Worm (Caenorhabditis elegans) whole organism, mixed stage, embryonic: ENCODE data around the gene F23B2.7.
"Not testable (repeated sequence)": the region's sequence is repeated elsewhere in the genome, so short reads cannot be mapped to it uniquely, and the experiment has no call there.

Source experiments
- M03D4.4 ChIP-seq: sonication (generic microtip); optimal IDR thresholded peaks from 2 replicates; lab custom pipeline; 2017; ENCODE audit warnings: mild to moderate bottlenecking, missing genetic modification characterization, missing compliant biosample characterization
- ceh-39 ChIP-seq: fragments of 150-350 bp; optimal IDR thresholded peaks from 2 replicates; lab custom pipeline; 2014; ENCODE audit warnings: missing biosample characterization, missing genetic modification characterization
- ceh-83 ChIP-seq: fragments of 200-800 bp; sonication (Bioruptor generic); optimal IDR thresholded peaks from 2 replicates; lab custom pipeline; 2018; ENCODE audit warnings: mild to moderate bottlenecking, missing genetic modification characterization, missing compliant biosample characterization
- ces-1 ChIP-seq: fragments of 150-350 bp; optimal IDR thresholded peaks from 2 replicates; lab custom pipeline; 2014; ENCODE audit warnings: missing biosample characterization, missing genetic modification reagents, missing genetic modification characterization
- cnd-1 ChIP-seq: fragments of 200-800 bp; sonication (Bioruptor generic); optimal IDR thresholded peaks from 2 replicates; lab custom pipeline; 2018; ENCODE audit warnings: mild to moderate bottlenecking, missing genetic modification characterization, missing compliant biosample characterization
- elt-1 ChIP-seq: sonication (generic microtip); optimal IDR thresholded peaks from 2 replicates; lab custom pipeline; 2017; ENCODE audit warnings: missing genetic modification characterization, mild to moderate bottlenecking, missing compliant biosample characterization, antibody characterized with exemption, moderate library complexity, borderline replicate concordance; ENCODE audit not compliant: insufficient read depth
- elt-3 ChIP-seq: fragments of 150-350 bp; optimal IDR thresholded peaks from 2 replicates; lab custom pipeline; 2014; ENCODE audit warnings: missing biosample characterization, missing genetic modification characterization
- flh-1 ChIP-seq: fragments of 200-800 bp; sonication (Bioruptor generic); optimal IDR thresholded peaks from 2 replicates; lab custom pipeline; 2018; ENCODE audit warnings: mild to moderate bottlenecking, missing genetic modification characterization, moderate library complexity, missing compliant biosample characterization
- ham-2 ChIP-seq: fragments of 200-800 bp; sonication (Bioruptor generic); optimal IDR thresholded peaks from 2 replicates; lab custom pipeline; 2018; ENCODE audit warnings: mild to moderate bottlenecking, missing genetic modification characterization, missing compliant biosample characterization
- hlh-1 ChIP-seq: fragments of 150-350 bp; optimal IDR thresholded peaks from 2 replicates; lab custom pipeline; 2014; ENCODE audit warnings: missing biosample characterization, missing genetic modification reagents, missing genetic modification characterization
- lin-32 ChIP-seq: fragments of 200-800 bp; sonication (Bioruptor generic); optimal IDR thresholded peaks from 2 replicates; lab custom pipeline; 2018; ENCODE audit warnings: mild to moderate bottlenecking, missing genetic modification characterization, missing compliant biosample characterization
- lsy-2 ChIP-seq: fragments of 150-350 bp; optimal IDR thresholded peaks from 2 replicates; lab custom pipeline; 2014; ENCODE audit warnings: missing biosample characterization, missing genetic modification characterization
- mep-1 ChIP-seq: fragments of 150-350 bp; optimal IDR thresholded peaks from 2 replicates; lab custom pipeline; 2017; ENCODE audit warnings: missing biosample characterization, missing genetic modification reagents, missing genetic modification characterization, inconsistent platforms
- mls-2 ChIP-seq: sonication (generic microtip); optimal IDR thresholded peaks from 2 replicates; lab custom pipeline; 2016; ENCODE audit warnings: mild to moderate bottlenecking, missing genetic modification characterization, moderate library complexity, missing compliant biosample characterization
- nhr-2 ChIP-seq: fragments of 150-350 bp; optimal IDR thresholded peaks from 2 replicates; lab custom pipeline; 2014; ENCODE audit warnings: missing biosample characterization, missing genetic modification characterization
- nhr-237 ChIP-seq: fragments of 150-350 bp; optimal IDR thresholded peaks from 2 replicates; lab custom pipeline; 2014; ENCODE audit warnings: missing biosample characterization, missing genetic modification characterization
- nhr-28 ChIP-seq: fragments of 150-350 bp; optimal IDR thresholded peaks from 2 replicates; lab custom pipeline; 2014; ENCODE audit warnings: missing biosample characterization, missing genetic modification characterization
- nhr-76 ChIP-seq: sonication (generic microtip); optimal IDR thresholded peaks from 2 replicates; lab custom pipeline; 2017; ENCODE audit warnings: missing biosample characterization, missing genetic modification characterization
- pha-4 ChIP-seq: fragments of 150-350 bp; optimal IDR thresholded peaks from 2 replicates; lab custom pipeline; 2018; ENCODE audit warnings: missing biosample characterization, missing genetic modification reagents, missing genetic modification characterization
- sem-2 ChIP-seq: fragments of 200-800 bp; sonication (Bioruptor generic); optimal IDR thresholded peaks from 2 replicates; lab custom pipeline; 2018; ENCODE audit warnings: mild to moderate bottlenecking, missing genetic modification characterization, missing compliant biosample characterization
- snpc-4 ChIP-seq: fragments of 150-350 bp; optimal IDR thresholded peaks from 2 replicates; lab custom pipeline; 2014; ENCODE audit warnings: missing biosample characterization, missing genetic modification characterization
- sptf-1 ChIP-seq: sonication (generic microtip); optimal IDR thresholded peaks from 2 replicates; lab custom pipeline; 2017; ENCODE audit warnings: mild to moderate bottlenecking, missing genetic modification characterization, moderate library complexity, missing compliant biosample characterization
- tbx-8 ChIP-seq: fragments of 200-800 bp; sonication (Bioruptor generic); optimal IDR thresholded peaks from 2 replicates; lab custom pipeline; 2018; ENCODE audit warnings: mild to moderate bottlenecking, missing genetic modification characterization, moderate library complexity, missing compliant biosample characterization
- unc-120 ChIP-seq: sonication (generic microtip); optimal IDR thresholded peaks from 2 replicates; lab custom pipeline; 2017; ENCODE audit warnings: missing genetic modification characterization, missing compliant biosample characterization; ENCODE audit not compliant: poor library complexity, severe bottlenecking
- unc-62 ChIP-seq: fragments of 150-350 bp; optimal IDR thresholded peaks from 2 replicates; lab custom pipeline; 2014; ENCODE audit warnings: missing biosample characterization, missing genetic modification reagents, missing genetic modification characterization
- zip-8 ChIP-seq: fragments of 150-350 bp; optimal IDR thresholded peaks from 2 replicates; lab custom pipeline; 2014; ENCODE audit warnings: missing biosample characterization, missing genetic modification characterization
- ztf-11 ChIP-seq: fragments of 150-350 bp; optimal IDR thresholded peaks from 2 replicates; lab custom pipeline; 2014; ENCODE audit warnings: missing biosample characterization, missing genetic modification characterization

Gene F23B2.7

ce11 chrIV:9192522-9192921 lies 42.2 kb downstream of the F23B2.7 start, which contains the start of gene C46C2.5:
C46C2.5 (minus strand) TSS chrIV:9192622.
- no peak for TF ChIP-seq snpc-4
- TF ChIP-seq lin-32 (GFP tag; lab: Kevin White, UChicago): no peak
- no peak for TF ChIP-seq M03D4.4 (tag; lab: Kevin White, UChicago)
- TF ChIP-seq ztf-11 (tag; lab: Kevin White, UChicago): no peak
- TF ChIP-seq ham-2 (GFP tag; lab: Kevin White, UChicago): no peak
- no peak for TF ChIP-seq elt-1 (tag; lab: Kevin White, UChicago)
- no peak for TF ChIP-seq nhr-2 (tag; lab: Kevin White, UChicago)
- TF ChIP-seq sem-2: no peak
- TF ChIP-seq nhr-28 (tag; lab: Kevin White, UChicago): no peak

- not testable (repeated sequence) for TF ChIP-seq nhr-237; sem-2; unc-62 (GFP tag; lab: Kevin White, UChicago)
Observed at ce11 chrIV:9194524-9194923, 44.2 kb downstream of the F23B2.7 start, which contains the start of gene C46C2.7. C46C2.7 (plus strand) TSS chrIV:9194824.

- TF ChIP-seq lsy-2 (tag; lab: Kevin White, UChicago): peak; percentile 36
Observed at ce11 chrIV:9196023-9196636, 45.9 kb downstream of the F23B2.7 start.

ce11 chrIV:9196755-9197154 lies 46.5 kb downstream of the F23B2.7 start:
- TF ChIP-seq ceh-39 (tag; lab: Kevin White, UChicago): no peak
- peak; percentile 58 for TF ChIP-seq hlh-1 (tag; lab: Kevin White, UChicago)
- peak; percentile 79 for TF ChIP-seq ces-1 (GFP tag; lab: Kevin White, UChicago)
- peak; percentile 33 for TF ChIP-seq mep-1 (tag; lab: Kevin White, UChicago)
- no peak for TF ChIP-seq cnd-1 (tag; lab: Kevin White, UChicago)
- TF ChIP-seq unc-62 (GFP tag; lab: Kevin White, UChicago): peak; percentile 23
- TF ChIP-seq unc-120 (tag; lab: Kevin White, UChicago): peak; percentile 96
- peak; percentile 42 for TF ChIP-seq sptf-1
- no peak for TF ChIP-seq ceh-83 (GFP tag; lab: Kevin White, UChicago)
- TF ChIP-seq pha-4 (tag; lab: Kevin White, UChicago): peak; percentile 64
- peak; percentile 32 for TF ChIP-seq mls-2 (tag; lab: Kevin White, UChicago)
- TF ChIP-seq lsy-2 (tag; lab: Kevin White, UChicago): no peak
- peak; percentile 45 for TF ChIP-seq ham-2 (GFP tag; lab: Kevin White, UChicago)

- peak; percentile 43 for TF ChIP-seq elt-3
- TF ChIP-seq unc-120 (tag; lab: Kevin White, UChicago): no peak
Observed at ce11 chrIV:9198136-9198535, 47.9 kb downstream of the F23B2.7 start.

ce11 chrIV:9199148-9199938 lies 49.1 kb downstream of the F23B2.7 start:
- TF ChIP-seq nhr-76 (tag; lab: Kevin White, UChicago): no peak
- TF ChIP-seq flh-1 (GFP tag; lab: Kevin White, UChicago): no peak
- TF ChIP-seq nhr-28 (tag; lab: Kevin White, UChicago): no peak
- no peak for TF ChIP-seq sptf-1
- TF ChIP-seq mls-2 (tag; lab: Kevin White, UChicago): no peak
- no peak for TF ChIP-seq ztf-11 (tag; lab: Kevin White, UChicago)
- TF ChIP-seq pha-4 (tag; lab: Kevin White, UChicago): no peak
- no peak for TF ChIP-seq unc-120 (tag; lab: Kevin White, UChicago)
- TF ChIP-seq ces-1 (GFP tag; lab: Kevin White, UChicago): no peak
- TF ChIP-seq cnd-1 (tag; lab: Kevin White, UChicago): no peak
- TF ChIP-seq nhr-237: no peak
- TF ChIP-seq M03D4.4 (tag; lab: Kevin White, UChicago): no peak
- no peak for TF ChIP-seq hlh-1 (tag; lab: Kevin White, UChicago)
- TF ChIP-seq tbx-8 (GFP tag; lab: Kevin White, UChicago): no peak
- no peak for TF ChIP-seq lin-32 (GFP tag; lab: Kevin White, UChicago)
- no peak for TF ChIP-seq mep-1 (tag; lab: Kevin White, UChicago)
- no peak for TF ChIP-seq zip-8 (tag; lab: Kevin White, UChicago)
